Worm (Caenorhabditis elegans) whole organism, L4 larva: ENCODE results near the gene M04B2.6.

Experiments
- ceh-82 ChIP-seq: sonication (generic microtip); optimal IDR thresholded peaks from 2 replicates; lab custom pipeline; 2017; ENCODE audit warnings: missing biosample characterization, missing genetic modification characterization
- madf-5 ChIP-seq, 2 experiments: fragments of 200-800 bp; sonication (Bioruptor generic); IDR thresholded peaks; 2 replicates each; pipeline ENCODE4 v1.3.6; 2022; ENCODE audit warnings: missing compliant biosample characterization in 2 of 2, missing genetic modification characterization in 2 of 2
- mep-1 ChIP-seq: fragments of 150-350 bp; sonication (generic microtip); optimal IDR thresholded peaks from 3 replicates; lab custom pipeline; 2014; ENCODE audit warnings: missing biosample characterization, missing genetic modification characterization
- mxl-2 ChIP-seq: fragments of 200-800 bp; sonication (Bioruptor generic); conservative IDR thresholded peaks from 2 replicates; pipeline ENCODE4 v1.3.6; 2022; ENCODE audit warnings: missing genetic modification reagents, missing genetic modification characterization, missing compliant biosample characterization
- nhr-11 ChIP-seq: fragments of 150-350 bp; optimal IDR thresholded peaks from 2 replicates; lab custom pipeline; 2014; ENCODE audit warnings: missing biosample characterization, missing genetic modification characterization
- nhr-237 ChIP-seq: sonication (generic microtip); optimal IDR thresholded peaks from 2 replicates; lab custom pipeline; 2017; ENCODE audit warnings: missing biosample characterization, missing genetic modification characterization
- nhr-28 ChIP-seq: fragments of 150-350 bp; optimal IDR thresholded peaks from 2 replicates; lab custom pipeline; 2014; ENCODE audit warnings: missing biosample characterization, missing genetic modification characterization
- nhr-76 ChIP-seq: fragments of 150-350 bp; optimal IDR thresholded peaks from 2 replicates; lab custom pipeline; 2014; ENCODE audit warnings: missing biosample characterization, missing genetic modification characterization
- pha-4 ChIP-seq, 2 experiments: fragments of 150-350 bp in 1 of 2; fragments of 200-800 bp in 1 of 2; sonication (Bioruptor generic) in 1 of 2; IDR thresholded peaks in 1 of 2; optimal IDR thresholded peaks in 1 of 2; 2 replicates each; pipeline versions ENCODE4 v1.3.6 to Lab custom; 2014 to 2022; ENCODE audit warnings: missing genetic modification characterization in 2 of 2, missing genetic modification reagents in 2 of 2, missing biosample characterization in 1 of 2, missing compliant biosample characterization in 1 of 2
- pqm-1 ChIP-seq: sonication (generic microtip); optimal IDR thresholded peaks from 2 replicates; lab custom pipeline; 2017; ENCODE audit warnings: missing biosample characterization, missing genetic modification characterization
- saeg-2 ChIP-seq: fragments of 200-800 bp; sonication (Bioruptor generic); IDR thresholded peaks from 2 replicates; pipeline ENCODE4 v1.3.6; 2022; ENCODE audit warnings: missing genetic modification reagents, missing genetic modification characterization, missing compliant biosample characterization
- snpc-4 ChIP-seq: fragments of 150-350 bp; optimal IDR thresholded peaks from 2 replicates; lab custom pipeline; 2014; ENCODE audit warnings: missing biosample characterization, missing genetic modification characterization
- unc-130 ChIP-seq: sonication (generic microtip); optimal IDR thresholded peaks from 2 replicates; lab custom pipeline; 2016; ENCODE audit warnings: missing genetic modification reagents, missing genetic modification characterization, missing compliant biosample characterization

ce11 chrIV:11474067-11474466, 36.5 kb downstream of the M04B2.6 start:
- TF ChIP-seq nhr-28 (tag; lab: Kevin White, UChicago) = peak; percentile 24
- TF ChIP-seq saeg-2 (GFP tag; lab: Robert Waterston, UW) = peak; percentile 86
- peak; percentile 80 for TF ChIP-seq mep-1
- peak; percentile 34 for TF ChIP-seq nhr-11 (tag; lab: Kevin White, UChicago)
- peak; percentile 76 to 88; a peak in 3 of 4 replicates for TF ChIP-seq madf-5 (GFP tag; IDR thresholded peaks at IDR 0.05; lab: Robert Waterston, UW)
- TF ChIP-seq pha-4 (GFP tag; IDR thresholded peaks at IDR 0.05; lab: Robert Waterston, UW) = peak; percentile 95; the same call in 1 of the 2 replicates
- TF ChIP-seq pha-4 (tag; optimal IDR thresholded peaks at IDR 0.05; lab: Kevin White, UChicago) = no peak
- no peak for TF ChIP-seq nhr-76 (tag; lab: Kevin White, UChicago)
- peak; percentile 87 for TF ChIP-seq unc-130 (GFP tag; lab: Kevin White, UChicago)
- TF ChIP-seq nhr-237 (tag; lab: Kevin White, UChicago) = no peak
- TF ChIP-seq mxl-2 (GFP tag; lab: Robert Waterston, UW) = peak; percentile 91
- TF ChIP-seq pqm-1 = peak; percentile 6
- no peak for TF ChIP-seq snpc-4 (tag; lab: Kevin White, UChicago)
- no peak for TF ChIP-seq ceh-82
